Worm (Caenorhabditis elegans) whole organism, L4 larva: Measurements from ENCODE around the gene F38G1.3.

Experiments
- T20F7.1 ChIP-seq: fragments of 200-800 bp; sonication (Bioruptor generic); optimal IDR thresholded peaks from 2 replicates; lab custom pipeline; 2018; ENCODE audit warnings: mild to moderate bottlenecking, missing genetic modification characterization, missing compliant biosample characterization
- Y105C5A.15 ChIP-seq: fragments of 200-800 bp; sonication (Bioruptor generic); IDR thresholded peaks from 2 replicates; pipeline ENCODE4 v1.3.6; 2022; ENCODE audit warnings: missing genetic modification characterization, missing compliant biosample characterization
- aha-1 ChIP-seq: fragments of 150-350 bp; peaks from one replicate; lab custom pipeline; 2014; ENCODE audit warnings: missing biosample characterization, missing genetic modification characterization
- ama-1 ChIP-seq: fragments of 150-350 bp; optimal IDR thresholded peaks from 2 replicates; lab custom pipeline; 2014; ENCODE audit warnings: inconsistent platforms, mixed read lengths
- arid-1 ChIP-seq: fragments of 200-800 bp; sonication (Bioruptor generic); conservative IDR thresholded peaks from 2 replicates; pipeline ENCODE4 v1.3.6; 2022; ENCODE audit warnings: missing genetic modification reagents, missing genetic modification characterization, missing compliant biosample characterization
- ceh-20 ChIP-seq: fragments of 200-800 bp; sonication (Bioruptor generic); IDR thresholded peaks from 2 replicates; pipeline ENCODE4 v1.3.6; 2022; ENCODE audit warnings: missing genetic modification reagents, missing genetic modification characterization, missing compliant biosample characterization
- ceh-32 ChIP-seq: sonication (generic microtip); optimal IDR thresholded peaks from 2 replicates; lab custom pipeline; 2016; ENCODE audit warnings: mild to moderate bottlenecking, missing genetic modification characterization, missing compliant biosample characterization; ENCODE audit not compliant: poor library complexity
- ceh-44 ChIP-seq: fragments of 200-800 bp; sonication (Bioruptor generic); IDR thresholded peaks from 2 replicates; pipeline ENCODE4 v1.3.6; 2022; ENCODE audit warnings: missing genetic modification reagents, missing genetic modification characterization, missing compliant biosample characterization
- ceh-62 ChIP-seq: sonication (generic microtip); optimal IDR thresholded peaks from 2 replicates; lab custom pipeline; 2017; ENCODE audit warnings: missing biosample characterization, missing genetic modification characterization
- cey-2 ChIP-seq: sonication (generic microtip); optimal IDR thresholded peaks from 3 replicates; lab custom pipeline; 2017; ENCODE audit warnings: missing genetic modification characterization, mild to moderate bottlenecking, missing compliant biosample characterization, antibody characterized with exemption, borderline replicate concordance; ENCODE audit not compliant: insufficient read depth
- daf-12 ChIP-seq: fragments of 150-350 bp; optimal IDR thresholded peaks from 2 replicates; lab custom pipeline; 2014; ENCODE audit warnings: missing biosample characterization, missing genetic modification reagents, missing genetic modification characterization
- daf-16 ChIP-seq, 3 experiments: sonication (generic microtip); optimal IDR thresholded peaks; 2 replicates each; lab custom pipeline; 2016 to 2017; ENCODE audit warnings: missing genetic modification characterization in 3 of 3, missing genetic modification reagents in 3 of 3, mild to moderate bottlenecking in 2 of 3, missing compliant biosample characterization in 2 of 3, missing biosample characterization in 1 of 3, moderate library complexity in 1 of 3
- daf-8 ChIP-seq: fragments of 200-800 bp; sonication (Bioruptor generic); IDR thresholded peaks from 2 replicates; pipeline ENCODE4 v1.3.6; 2022; ENCODE audit warnings: missing genetic modification characterization, missing compliant biosample characterization
- dmd-6 ChIP-seq: fragments of 200-800 bp; sonication (Bioruptor generic); IDR thresholded peaks from 2 replicates; pipeline ENCODE4 v1.3.6; 2022; ENCODE audit warnings: missing genetic modification reagents, missing genetic modification characterization, missing compliant biosample characterization
- dmd-8 ChIP-seq: fragments of 200-800 bp; sonication (Bioruptor generic); IDR thresholded peaks from 2 replicates; pipeline ENCODE4 v1.3.6; 2022; ENCODE audit warnings: missing genetic modification characterization, missing compliant biosample characterization
- duxl-1 ChIP-seq: sonication (generic microtip); optimal IDR thresholded peaks from 2 replicates; lab custom pipeline; 2016; ENCODE audit warnings: mild to moderate bottlenecking, missing genetic modification characterization, moderate library complexity, missing compliant biosample characterization; ENCODE audit not compliant: poor library complexity
- dve-1 ChIP-seq: sonication (generic microtip); optimal IDR thresholded peaks from 2 replicates; lab custom pipeline; 2017; ENCODE audit warnings: antibody characterized with exemption, mild to moderate bottlenecking, missing genetic modification characterization, missing compliant biosample characterization; ENCODE audit not compliant: insufficient read depth
- gei-8 ChIP-seq: fragments of 200-800 bp; sonication (Bioruptor generic); optimal IDR thresholded peaks from 2 replicates; lab custom pipeline; 2018; ENCODE audit warnings: mild to moderate bottlenecking, missing genetic modification characterization, missing compliant biosample characterization
- hif-1 ChIP-seq, 2 experiments: sonication (generic microtip); optimal IDR thresholded peaks; 2 replicates each; lab custom pipeline; 2016 to 2017; ENCODE audit warnings: missing compliant biosample characterization in 2 of 2, missing genetic modification characterization in 2 of 2, missing genetic modification reagents in 2 of 2, missing genotype in 2 of 2, mild to moderate bottlenecking in 1 of 2
- hlh-11 ChIP-seq: fragments of 200-800 bp; sonication (Bioruptor generic); optimal IDR thresholded peaks from 2 replicates; lab custom pipeline; 2018; ENCODE audit warnings: mild to moderate bottlenecking, missing genetic modification characterization, missing compliant biosample characterization
- hlh-30 ChIP-seq: sonication (generic microtip); optimal IDR thresholded peaks from 2 replicates; lab custom pipeline; 2017; ENCODE audit warnings: antibody characterized with exemption, mild to moderate bottlenecking, missing genetic modification characterization, missing compliant biosample characterization; ENCODE audit not compliant: insufficient read depth
- lim-7 ChIP-seq: fragments of 200-800 bp; sonication (Bioruptor generic); IDR thresholded peaks from 2 replicates; pipeline ENCODE4 v1.3.6; 2022; ENCODE audit warnings: missing genetic modification characterization, missing compliant biosample characterization
- lin-1 ChIP-seq: fragments of 200-800 bp; sonication (Bioruptor generic); IDR thresholded peaks from 2 replicates; pipeline ENCODE4 v1.3.6; 2022; ENCODE audit warnings: missing genetic modification reagents, missing genetic modification characterization, missing compliant biosample characterization
- lin-15B ChIP-seq: fragments of 150-350 bp; sonication (generic microtip); optimal IDR thresholded peaks from 3 replicates; lab custom pipeline; 2014; ENCODE audit warnings: missing biosample characterization, missing genetic modification characterization
- madf-9 ChIP-seq: fragments of 200-800 bp; sonication (Bioruptor generic); conservative IDR thresholded peaks from 2 replicates; pipeline ENCODE4 v1.3.6; 2022; ENCODE audit warnings: missing genetic modification reagents, missing genetic modification characterization, missing compliant biosample characterization
- mep-1 ChIP-seq: fragments of 150-350 bp; sonication (generic microtip); optimal IDR thresholded peaks from 3 replicates; lab custom pipeline; 2014; ENCODE audit warnings: missing biosample characterization, missing genetic modification characterization
- nhr-10 ChIP-seq: fragments of 150-350 bp; optimal IDR thresholded peaks from 2 replicates; lab custom pipeline; 2014; ENCODE audit warnings: missing biosample characterization, missing genetic modification characterization
- nhr-25 ChIP-seq: sonication (generic microtip); optimal IDR thresholded peaks from 2 replicates; lab custom pipeline; 2017; ENCODE audit warnings: missing genetic modification characterization, mild to moderate bottlenecking, missing compliant biosample characterization, antibody characterized with exemption, moderate library complexity, borderline replicate concordance; ENCODE audit not compliant: insufficient read depth
- nhr-28 ChIP-seq: fragments of 150-350 bp; optimal IDR thresholded peaks from 2 replicates; lab custom pipeline; 2014; ENCODE audit warnings: missing biosample characterization, missing genetic modification characterization
- nhr-48 ChIP-seq: sonication (generic microtip); optimal IDR thresholded peaks from 2 replicates; lab custom pipeline; 2016; ENCODE audit warnings: mild to moderate bottlenecking, missing genetic modification characterization, missing compliant biosample characterization
- nhr-76 ChIP-seq: fragments of 150-350 bp; optimal IDR thresholded peaks from 2 replicates; lab custom pipeline; 2014; ENCODE audit warnings: missing biosample characterization, missing genetic modification characterization
- nhr-77 ChIP-seq: fragments of 150-350 bp; optimal IDR thresholded peaks from 2 replicates; lab custom pipeline; 2014; ENCODE audit warnings: missing biosample characterization, missing genetic modification characterization
- pha-4 ChIP-seq, 2 experiments: fragments of 150-350 bp in 1 of 2; fragments of 200-800 bp in 1 of 2; sonication (Bioruptor generic) in 1 of 2; IDR thresholded peaks in 1 of 2; optimal IDR thresholded peaks in 1 of 2; 2 replicates each; pipeline versions ENCODE4 v1.3.6 to Lab custom; 2014 to 2022; ENCODE audit warnings: missing genetic modification characterization in 2 of 2, missing genetic modification reagents in 2 of 2, missing biosample characterization in 1 of 2, missing compliant biosample characterization in 1 of 2
- php-3 ChIP-seq: fragments of 200-800 bp; sonication (Bioruptor generic); IDR thresholded peaks from 2 replicates; pipeline ENCODE4 v1.3.6; 2022; ENCODE audit warnings: missing genetic modification reagents, missing genetic modification characterization, missing compliant biosample characterization
- pqm-1 ChIP-seq: sonication (generic microtip); optimal IDR thresholded peaks from 2 replicates; lab custom pipeline; 2017; ENCODE audit warnings: missing biosample characterization, missing genetic modification characterization
- rbr-2 ChIP-seq: sonication (generic microtip); optimal IDR thresholded peaks from 2 replicates; lab custom pipeline; 2016; ENCODE audit warnings: missing genotype, missing genetic modification characterization, missing compliant biosample characterization
- saeg-2 ChIP-seq: fragments of 200-800 bp; sonication (Bioruptor generic); IDR thresholded peaks from 2 replicates; pipeline ENCODE4 v1.3.6; 2022; ENCODE audit warnings: missing genetic modification reagents, missing genetic modification characterization, missing compliant biosample characterization
- skn-1 ChIP-seq: fragments of 150-350 bp; optimal IDR thresholded peaks from 2 replicates; lab custom pipeline; 2014; ENCODE audit warnings: missing biosample characterization, missing genetic modification characterization
- unc-62 ChIP-seq, 3 experiments: fragments of 150-350 bp in 1 of 3; sonication (generic microtip); optimal IDR thresholded peaks in 2 of 3; peaks in 1 of 3; 1 replicate in 1 of 3; 2 replicates in 2 of 3; lab custom pipeline; 2014 to 2017; ENCODE audit warnings: missing biosample characterization in 3 of 3, missing genetic modification characterization in 3 of 3, missing genetic modification reagents in 3 of 3, missing genotype in 1 of 3
- zag-1 ChIP-seq: fragments of 150-350 bp; optimal IDR thresholded peaks from 2 replicates; lab custom pipeline; 2014; ENCODE audit warnings: missing biosample characterization, missing genetic modification characterization
- zfp-2 ChIP-seq: sonication (generic microtip); optimal IDR thresholded peaks from 2 replicates; lab custom pipeline; 2016; ENCODE audit warnings: mild to moderate bottlenecking, missing genetic modification characterization, missing compliant biosample characterization
- zfp-3 ChIP-seq: fragments of 200-800 bp; sonication (Bioruptor generic); conservative IDR thresholded peaks from 2 replicates; pipeline ENCODE4 v1.3.6; 2022; ENCODE audit warnings: missing genetic modification reagents, missing genetic modification characterization, missing compliant biosample characterization
- zip-11 ChIP-seq: fragments of 200-800 bp; sonication (Bioruptor generic); IDR thresholded peaks from 2 replicates; pipeline ENCODE4 v1.3.6; 2022; ENCODE audit warnings: missing genetic modification characterization, missing compliant biosample characterization
- ztf-11 ChIP-seq: fragments of 150-350 bp; optimal IDR thresholded peaks from 2 replicates; lab custom pipeline; 2014; ENCODE audit warnings: missing biosample characterization, missing genetic modification characterization

The F38G1.3 gene

ce11 chrX:438396-438795, 38.0 kb upstream of the F38G1.3 start:
- no peak for TF ChIP-seq zip-11 (GFP tag; lab: Robert Waterston, UW)
- peak; percentile 22 for TF ChIP-seq hlh-11 (tag; lab: Kevin White, UChicago)
- TF ChIP-seq skn-1 = no peak
- TF ChIP-seq aha-1 (tag; lab: Kevin White, UChicago) = no peak
- peak; percentile 24; the same call in 1 of the 2 replicates for TF ChIP-seq dmd-6 (GFP tag; lab: Robert Waterston, UW)
- TF ChIP-seq zag-1 = no peak
- TF ChIP-seq nhr-25 = no peak
- no peak for TF ChIP-seq lin-15B (tag; lab: Kevin White, UChicago)
- TF ChIP-seq arid-1 (GFP tag; lab: Robert Waterston, UW) = no peak
- no peak for TF ChIP-seq saeg-2 (GFP tag; lab: Robert Waterston, UW)
- TF ChIP-seq pqm-1 (tag; lab: Kevin White, UChicago) = peak; percentile 2
- TF ChIP-seq ama-1 (lab: Kevin White, UChicago) = no peak
- TF ChIP-seq nhr-28 (tag; lab: Kevin White, UChicago) = peak; percentile 12
- TF ChIP-seq pha-4 (GFP tag; IDR thresholded peaks at IDR 0.05; lab: Robert Waterston, UW) = no peak
- TF ChIP-seq pha-4 (tag; optimal IDR thresholded peaks at IDR 0.05; lab: Kevin White, UChicago) = no peak
- no peak for TF ChIP-seq madf-9 (GFP tag; lab: Robert Waterston, UW)
- no peak for TF ChIP-seq zfp-2 (tag; lab: Kevin White, UChicago)
- no peak for TF ChIP-seq gei-8 (GFP tag; lab: Kevin White, UChicago)
- no peak for TF ChIP-seq ceh-32 (tag; lab: Kevin White, UChicago)
- TF ChIP-seq Y105C5A.15 (GFP tag; lab: Robert Waterston, UW) = no peak
- no peak for TF ChIP-seq daf-16 (GFP tag; optimal IDR thresholded peaks at IDR 0.05; lab: Kevin White, UChicago)
- peak; percentile 46 for TF ChIP-seq daf-16 (tag; optimal IDR thresholded peaks at IDR 0.05; lab: Kevin White, UChicago)
- TF ChIP-seq unc-62 (GFP tag; optimal IDR thresholded peaks at IDR 0.05 in 1 of 2; lab: Kevin White, UChicago) = peak in 1 of 2 experiments; percentile 14
- no peak for TF ChIP-seq unc-62 (tag; optimal IDR thresholded peaks at IDR 0.05; lab: Kevin White, UChicago)
- TF ChIP-seq dmd-8 (GFP tag; lab: Robert Waterston, UW) = no peak
- no peak for TF ChIP-seq nhr-76 (tag; lab: Kevin White, UChicago)

ce11 chrX:439031-439430, 37.3 kb upstream of the F38G1.3 start:
- TF ChIP-seq T20F7.1 (GFP tag; lab: Kevin White, UChicago) (no peak), ceh-20 (GFP tag; lab: Robert Waterston, UW) (no peak), dmd-6 (GFP tag; lab: Robert Waterston, UW) (peak; percentile 29; the same call in 1 of the 2 replicates), lim-7 (no peak), cey-2 (tag; lab: Kevin White, UChicago) (no peak), daf-16 (GFP tag; optimal IDR thresholded peaks at IDR 0.05; lab: Kevin White, UChicago) (no peak), daf-16 (tag; optimal IDR thresholded peaks at IDR 0.05; lab: Kevin White, UChicago) (peak; percentile 91), nhr-48 (tag; lab: Kevin White, UChicago) (peak; percentile 3), daf-8 (no peak), rbr-2 (tag; lab: Kevin White, UChicago) (no peak), ceh-44 (no peak), zfp-3 (GFP tag; lab: Robert Waterston, UW) (no peak), zag-1 (no peak), duxl-1 (tag; lab: Kevin White, UChicago) (no peak), aha-1 (tag; lab: Kevin White, UChicago) (peak; percentile 54), hlh-11 (tag; lab: Kevin White, UChicago) (peak; percentile 51)

- peak; percentile 66 for TF ChIP-seq mep-1 (tag; lab: Kevin White, UChicago)
- TF ChIP-seq ztf-11 (tag; lab: Kevin White, UChicago) = no peak
- TF ChIP-seq cey-2 (tag; lab: Kevin White, UChicago) = no peak
- peak; percentile 67 for TF ChIP-seq lin-1
- TF ChIP-seq rbr-2 (tag; lab: Kevin White, UChicago) = no peak
- peak; percentile 79 for TF ChIP-seq nhr-28 (tag; lab: Kevin White, UChicago)
- TF ChIP-seq php-3 (GFP tag; lab: Robert Waterston, UW) = peak; percentile 59; the same call in 1 of the 2 replicates
- peak in 1 of 2 experiments; percentile 0 for TF ChIP-seq hif-1 (tag; optimal IDR thresholded peaks at IDR 0.05; lab: Kevin White, UChicago)
- peak; percentile 82 for TF ChIP-seq hlh-30 (tag; lab: Kevin White, UChicago)
- no peak for TF ChIP-seq ceh-62 (tag; lab: Kevin White, UChicago)
- no peak for TF ChIP-seq daf-12 (tag; lab: Kevin White, UChicago)
- peak; percentile 85 for TF ChIP-seq dmd-6 (GFP tag; lab: Robert Waterston, UW)
- peak in 1 of 2 experiments; percentile 90 for TF ChIP-seq daf-16 (GFP tag; optimal IDR thresholded peaks at IDR 0.05; lab: Kevin White, UChicago)
- peak; percentile 99 for TF ChIP-seq daf-16 (tag; optimal IDR thresholded peaks at IDR 0.05; lab: Kevin White, UChicago)
- TF ChIP-seq nhr-77 (tag; lab: Kevin White, UChicago) = peak; percentile 73
- no peak for TF ChIP-seq lin-15B (tag; lab: Kevin White, UChicago)
- peak; percentile 76 for TF ChIP-seq nhr-10 (tag; lab: Kevin White, UChicago)
- TF ChIP-seq dve-1 = no peak
- TF ChIP-seq daf-8 = no peak
Measured at ce11 chrX:440420-440819, 35.9 kb upstream of the F38G1.3 start.
